Fruit fly (Drosophila melanogaster): Measurements from ENCODE around the gene tll.

tll gene

DNA sequence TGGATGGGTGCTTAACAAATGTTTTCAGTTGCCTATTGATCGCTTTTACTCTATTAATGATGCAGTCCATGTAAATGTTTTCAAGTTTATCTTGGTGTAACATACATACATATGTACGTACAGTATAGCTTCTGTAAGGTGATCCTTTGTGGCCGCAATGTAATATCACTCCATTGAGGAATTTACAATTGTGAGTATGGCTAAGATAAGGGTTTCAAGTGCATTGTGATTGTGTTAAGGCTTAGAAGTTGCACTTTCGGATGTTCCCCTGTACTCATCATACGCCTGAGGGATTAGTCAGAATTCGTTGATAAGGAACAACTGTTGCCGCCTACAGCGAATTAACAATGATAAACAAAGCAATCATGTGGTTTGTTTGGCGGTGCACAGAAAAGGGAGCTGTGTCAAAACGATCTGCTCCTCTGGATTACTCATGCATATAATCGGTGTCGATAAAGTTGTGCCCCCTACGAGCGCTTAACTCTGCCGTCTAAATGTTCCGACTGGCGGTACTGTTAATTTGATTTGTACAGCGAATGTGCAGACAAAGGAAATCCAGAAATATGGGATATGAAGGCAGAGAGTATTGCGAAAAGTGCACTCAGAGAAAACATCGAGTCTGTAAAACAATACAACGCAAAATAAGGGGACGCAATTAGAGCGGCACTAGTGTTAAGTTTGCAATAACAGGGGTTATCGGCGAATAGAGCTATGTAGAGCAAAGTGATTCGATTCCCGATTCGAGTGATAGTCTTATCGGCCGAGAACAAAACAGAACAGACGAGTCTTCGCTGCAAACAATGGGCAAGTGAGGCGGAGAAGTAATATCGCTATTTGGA lies 35.8 kb downstream of the tll start (continued):
- no peak for TF ChIP-seq CG7963 (GFP tag; IDR thresholded peaks at IDR 0.05; ENCODE audit: partially characterized antibody)
- TF ChIP-seq D19B (GFP tag; optimal IDR thresholded peaks at IDR 0.05): no peak
- TF ChIP-seq chinmo (GFP tag; IDR thresholded peaks at IDR 0.05; ENCODE audit: partially characterized antibody): 0 out of 4 replicates have a peak, but pooled peaks have one; percentile 21
- no peak for TF ChIP-seq ash1 (GFP tag; optimal IDR thresholded peaks at IDR 0.05)
- TF ChIP-seq CG42726 (GFP tag; IDR thresholded peaks at IDR 0.05; ENCODE audit: partially characterized antibody): no peak
- TF ChIP-seq kay (GFP tag; optimal IDR thresholded peaks at IDR 0.05): peak; percentile 38
- peak; percentile 48 for TF ChIP-seq CG4282 (GFP tag; optimal IDR thresholded peaks at IDR 0.05)
- TF ChIP-seq Fer1 (GFP tag; optimal IDR thresholded peaks at IDR 0.05): peak; percentile 56
- no peak for TF ChIP-seq disco-r (GFP tag; optimal IDR thresholded peaks at IDR 0.05)
- TF ChIP-seq CG31441 (GFP tag; IDR thresholded peaks at IDR 0.05): no peak; the same call in 1 of the 2 replicates
- peak; percentile 52; the same call in 1 of the 3 replicates for TF ChIP-seq jigr1 (GFP tag; IDR thresholded peaks at IDR 0.05)
- no peak for TF ChIP-seq ham (GFP tag; IDR thresholded peaks at IDR 0.05)
- TF ChIP-seq ato (GFP tag; IDR thresholded peaks at IDR 0.05; ENCODE audit: partially characterized antibody): no peak
- TF ChIP-seq CG8478 (optimal IDR thresholded peaks at IDR 0.05): no peak
- TF ChIP-seq CG18764 (GFP tag; optimal IDR thresholded peaks at IDR 0.05): peak; percentile 11
- peak; percentile 33 for TF ChIP-seq CG9609 (GFP tag; optimal IDR thresholded peaks at IDR 0.05)
- no peak for TF ChIP-seq Adf1 (GFP tag; IDR thresholded peaks at IDR 0.05)
- TF ChIP-seq Bgb (GFP tag; IDR thresholded peaks at IDR 0.05; ENCODE audit: partially characterized antibody): no peak
- TF ChIP-seq CG32767 (GFP tag; IDR thresholded peaks at IDR 0.05): 0 out of 2 replicates have a peak, but pooled peaks have one; percentile 36
- peak; percentile 54; the same call in 2 of the 3 replicates for TF ChIP-seq Aef1 (GFP tag; IDR thresholded peaks at IDR 0.05)
- TF ChIP-seq Oaz (GFP tag; IDR thresholded peaks at IDR 0.05): 0 out of 2 replicates have a peak, but pooled peaks have one; percentile 39
- TF ChIP-seq scrt (GFP tag; optimal IDR thresholded peaks at IDR 0.05): peak; percentile 43
- peak; percentile 59; the same call in 1 of the 2 replicates for TF ChIP-seq Rx (GFP tag; IDR thresholded peaks at IDR 0.05)
- TF ChIP-seq C15 (GFP tag; IDR thresholded peaks at IDR 0.05): 0 out of 3 replicates have a peak, but pooled peaks have one; percentile 16
- TF ChIP-seq CG31388 (GFP tag; optimal IDR thresholded peaks at IDR 0.05): no peak
- TF ChIP-seq zen (tag; optimal IDR thresholded peaks at IDR 0.05): peak; percentile 10
- TF ChIP-seq Oli (tag; optimal IDR thresholded peaks at IDR 0.05): peak; percentile 60
- TF ChIP-seq tna (GFP tag; IDR thresholded peaks at IDR 0.05; ENCODE audit: partially characterized antibody): no peak
- TF ChIP-seq Drgx (GFP tag; IDR thresholded peaks at IDR 0.05): peak; percentile 84
- TF ChIP-seq lilli (GFP tag; optimal IDR thresholded peaks at IDR 0.05): peak; percentile 72
- TF ChIP-seq CG5180 (GFP tag; optimal IDR thresholded peaks at IDR 0.05): no peak
- TF ChIP-seq CG6813 (GFP tag; optimal IDR thresholded peaks at IDR 0.05): peak; percentile 64
- no peak for TF ChIP-seq Scr (GFP tag; IDR thresholded peaks at IDR 0.05; ENCODE audit: partially characterized antibody)
- peak; percentile 58 for TF ChIP-seq wdn (GFP tag; IDR thresholded peaks at IDR 0.05)
- TF ChIP-seq CG10147 (GFP tag; optimal IDR thresholded peaks at IDR 0.05): peak; percentile 40
- peak; percentile 74; the same call in 1 of the 3 replicates for TF ChIP-seq CG11456 (GFP tag; IDR thresholded peaks at IDR 0.05)
- no peak for TF ChIP-seq tap (tag; optimal IDR thresholded peaks at IDR 0.05)
- TF ChIP-seq NC2α (GFP tag; optimal IDR thresholded peaks at IDR 0.05): no peak
- peak; percentile 66 for TF ChIP-seq CG9932 (GFP tag; IDR thresholded peaks at IDR 0.05)
- TF ChIP-seq pan (optimal IDR thresholded peaks at IDR 0.05): no peak
- peak in 1 of 2 experiments; percentile 82 for TF ChIP-seq pan (GFP tag; optimal IDR thresholded peaks at IDR 0.05 in 1 of 2, IDR thresholded peaks at IDR 0.05 in 1 of 2)
- TF ChIP-seq CG10366 (GFP tag; IDR thresholded peaks at IDR 0.05): peak; percentile 49; the same call in 1 of the 2 replicates
- TF ChIP-seq CG1832 (GFP tag; optimal IDR thresholded peaks at IDR 0.05): no peak
- peak; percentile 60; the same call in 1 of the 3 replicates for TF ChIP-seq CG11560 (tag; IDR thresholded peaks at IDR 0.05)
- TF ChIP-seq CG15696 (tag; optimal IDR thresholded peaks at IDR 0.05): peak; percentile 46
- TF ChIP-seq Atf3 (GFP tag; optimal IDR thresholded peaks at IDR 0.05): no peak
- TF ChIP-seq Nf-YB (GFP tag; optimal IDR thresholded peaks at IDR 0.05): no peak
- peak; percentile 45 for TF ChIP-seq exex (tag; optimal IDR thresholded peaks at IDR 0.05)
